Worm (Caenorhabditis elegans): ENCODE results near the gene B0280.7.

Gene B0280.7

DNA sequence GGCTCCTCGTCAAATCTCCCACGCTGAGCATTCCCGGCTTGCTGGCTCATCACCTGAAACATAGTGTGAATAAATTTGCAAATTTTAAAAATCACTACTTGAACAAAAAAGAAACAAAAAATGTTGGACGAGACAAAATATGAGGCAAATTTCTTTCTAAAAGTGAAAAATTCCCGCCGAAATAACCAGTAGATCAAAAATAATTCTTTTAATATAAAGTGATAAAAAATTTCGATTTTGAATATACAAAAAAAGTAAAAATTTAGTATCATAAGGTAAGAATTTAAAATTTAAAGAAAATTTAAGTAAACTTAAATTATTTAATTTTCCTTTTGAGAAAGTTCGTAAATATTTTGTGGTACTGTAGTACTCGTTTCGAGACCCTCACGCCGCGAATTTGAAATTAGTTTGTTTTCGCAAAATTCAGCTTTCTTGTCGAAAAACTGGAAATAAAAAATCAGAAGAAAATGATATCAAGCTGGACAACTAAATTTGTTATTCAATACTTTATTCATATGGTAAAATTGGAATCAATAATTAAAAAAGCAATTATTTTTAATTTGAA is 51.1 kb downstream of the B0280.7 start, which contains the start of gene egg-2:
Gene egg-2 (minus strand): TSS at position 53 of the 565 bp plus-strand sequence.
- TF ChIP-seq blmp-1 (tag; optimal IDR thresholded peaks at IDR 0.05; ENCODE audit: insufficient read depth) (no peak), C34F6.9 (tag; optimal IDR thresholded peaks at IDR 0.05) (no peak), nhr-25 (tag; optimal IDR thresholded peaks at IDR 0.05) (no peak), unc-55 (GFP tag; optimal IDR thresholded peaks at IDR 0.05) (no peak), nhr-77 (tag; optimal IDR thresholded peaks at IDR 0.05) (no peak), aly-2 (tag; optimal IDR thresholded peaks at IDR 0.05) (no peak), ztf-11 (tag; optimal IDR thresholded peaks at IDR 0.05) (no peak), nhr-21 (tag; optimal IDR thresholded peaks at IDR 0.05) (no peak), unc-39 (tag; optimal IDR thresholded peaks at IDR 0.05) (no peak), lsy-2 (tag; optimal IDR thresholded peaks at IDR 0.05) (no peak), mdl-1 (tag; optimal IDR thresholded peaks at IDR 0.05) (no peak), F13H6.1 (tag; optimal IDR thresholded peaks at IDR 0.05) (no peak), R02D3.7 (tag; optimal IDR thresholded peaks at IDR 0.05) (no peak), egl-27 (tag; optimal IDR thresholded peaks at IDR 0.05) (no peak), sma-9 (GFP tag; optimal IDR thresholded peaks at IDR 0.05) (no peak), sma-9 (tag; optimal IDR thresholded peaks at IDR 0.05) (no peak), nhr-129 (tag; optimal IDR thresholded peaks at IDR 0.05) (no peak), snpc-4 (tag; optimal IDR thresholded peaks at IDR 0.05) (no peak), elt-1 (tag; optimal IDR thresholded peaks at IDR 0.05) (no peak)
